Fruit fly (Drosophila melanogaster) whole organism, embryonic: ENCODE data around the gene CG12723.
A peak's percentile ranks its signal among the peaks of the same experiment; 100 is the strongest.

Experiments
- ATbp ChIP-seq: fragments of 200-800 bp; sonication (Bioruptor generic); optimal IDR thresholded peaks from 2 replicates; lab custom pipeline; 2017; ENCODE audit warnings: missing biosample characterization, mild to moderate bottlenecking, missing genetic modification characterization, missing genetic modification reagents
- Atf3 ChIP-seq: fragments of 200-800 bp; sonication (Bioruptor generic); optimal IDR thresholded peaks from 3 replicates; lab custom pipeline; 2016; ENCODE audit warnings: missing biosample characterization, missing genetic modification characterization
- CG11085 ChIP-seq: fragments of 200-800 bp; sonication (Bioruptor generic); IDR thresholded peaks from 2 replicates; pipeline ENCODE4 v1.3.6; 2022; ENCODE audit warnings: missing biosample characterization, missing genetic modification characterization
- CG11560 ChIP-seq: fragments of 200-800 bp; sonication (Bioruptor generic); IDR thresholded peaks from 3 replicates; pipeline ENCODE4 v1.3.6; 2022; ENCODE audit warnings: missing biosample characterization, missing genetic modification characterization
- CG12155 ChIP-seq: fragments of 200-800 bp; sonication (Bioruptor generic); optimal IDR thresholded peaks from 3 replicates; lab custom pipeline; 2016; ENCODE audit warnings: missing biosample characterization, missing genetic modification characterization
- CG1233 ChIP-seq: fragments of 200-800 bp; sonication (Bioruptor generic); optimal IDR thresholded peaks from 4 replicates; lab custom pipeline; 2018; ENCODE audit warnings: missing biosample characterization, mild to moderate bottlenecking, missing genetic modification characterization
- CG15514 ChIP-seq: fragments of 200-800 bp; sonication (Bioruptor generic); optimal IDR thresholded peaks from 3 replicates; lab custom pipeline; 2017; ENCODE audit warnings: missing biosample characterization, missing genetic modification characterization, mild to moderate bottlenecking, moderate library complexity, missing genetic modification reagents
- CG17359 ChIP-seq: fragments of 200-800 bp; sonication (Bioruptor generic); optimal IDR thresholded peaks from 3 replicates; lab custom pipeline; 2018; ENCODE audit warnings: missing biosample characterization, mild to moderate bottlenecking, missing genetic modification characterization, moderate library complexity
- CG17612 ChIP-seq: fragments of 200-800 bp; sonication (Bioruptor generic); IDR thresholded peaks from 2 replicates; pipeline ENCODE4 v1.3.6; 2022; ENCODE audit warnings: missing biosample characterization, missing genetic modification characterization
- CG1792 ChIP-seq: fragments of 200-800 bp; sonication (Bioruptor generic); optimal IDR thresholded peaks from 2 replicates; lab custom pipeline; 2016; ENCODE audit warnings: missing biosample characterization, missing genetic modification characterization
- CG3281 ChIP-seq: fragments of 200-800 bp; sonication (Bioruptor generic); optimal IDR thresholded peaks from 3 replicates; lab custom pipeline; 2017; ENCODE audit warnings: missing biosample characterization, mild to moderate bottlenecking, missing genetic modification characterization
- CG4617 ChIP-seq: fragments of 200-800 bp; sonication (Bioruptor generic); optimal IDR thresholded peaks from 3 replicates; lab custom pipeline; 2016; ENCODE audit warnings: missing biosample characterization, missing genetic modification characterization, borderline replicate concordance
- CG4730 ChIP-seq: fragments of 200-800 bp; sonication (Bioruptor generic); IDR thresholded peaks from 2 replicates; pipeline ENCODE4 v1.3.6; 2022; ENCODE audit warnings: missing biosample characterization, missing genetic modification characterization
- CG6683 ChIP-seq: fragments of 200-800 bp; sonication (Bioruptor generic); optimal IDR thresholded peaks from 2 replicates; lab custom pipeline; 2017; ENCODE audit warnings: missing biosample characterization, mild to moderate bottlenecking, missing genetic modification characterization, missing genetic modification reagents
- CG8290 ChIP-seq, 3 experiments: fragments of 200-800 bp; sonication (Bioruptor generic); optimal IDR thresholded peaks; 2 replicates each; lab custom pipeline; 2016 to 2019; ENCODE audit warnings: missing biosample characterization in 3 of 3, missing genetic modification characterization in 3 of 3, mild to moderate bottlenecking in 2 of 3, moderate library complexity in 1 of 3
- CTCF ChIP-seq: fragments of 200-800 bp; sonication (Bioruptor generic); optimal IDR thresholded peaks from 2 replicates; lab custom pipeline; 2017; ENCODE audit warnings: missing biosample characterization, mild to moderate bottlenecking, missing genetic modification characterization, moderate library complexity
- CrebB ChIP-seq: fragments of 200-800 bp; sonication (Bioruptor generic); optimal IDR thresholded peaks from 3 replicates; lab custom pipeline; 2018; ENCODE audit warnings: missing biosample characterization, mild to moderate bottlenecking, missing genetic modification characterization
- Deaf1 ChIP-seq: fragments of 200-800 bp; optimal IDR thresholded peaks from 3 replicates; lab custom pipeline; 2019; ENCODE audit warnings: missing biosample characterization, mild to moderate bottlenecking, missing genetic modification characterization, moderate library complexity
- Dfd ChIP-seq, 2 experiments: fragments of >200 bp; optimal IDR thresholded peaks; 2 replicates each; lab custom pipeline; 2017; ENCODE audit warnings: missing biosample characterization in 2 of 2, missing genetic modification characterization in 2 of 2
- Dll ChIP-seq: fragments of 200-800 bp; sonication (Bioruptor generic); IDR thresholded peaks from 4 replicates; pipeline ENCODE4 v1.3.6; 2022; ENCODE audit warnings: missing biosample characterization, missing genetic modification characterization; ENCODE audit not compliant: partially characterized antibody
- H2.0 ChIP-seq: fragments of 200-800 bp; sonication (Bioruptor generic); IDR thresholded peaks from 2 replicates; pipeline ENCODE4 v1.3.6; 2022; ENCODE audit warnings: missing biosample characterization, missing genetic modification characterization
- HHEX ChIP-seq: fragments of 200-800 bp; sonication (Bioruptor generic); optimal IDR thresholded peaks from 3 replicates; lab custom pipeline; 2017; ENCODE audit warnings: missing biosample characterization, mild to moderate bottlenecking, missing genetic modification characterization, missing genetic modification reagents
- HLH3B ChIP-seq: fragments of 200-800 bp; sonication (Bioruptor generic); IDR thresholded peaks from 2 replicates; pipeline ENCODE4 v1.3.6; 2022; ENCODE audit warnings: missing biosample characterization, missing genetic modification characterization
- Hr51 ChIP-seq, 2 experiments: fragments of 200-800 bp; sonication (Bioruptor generic); optimal IDR thresholded peaks; 2 replicates in 1 of 2; 3 replicates in 1 of 2; lab custom pipeline; 2016 to 2018; ENCODE audit warnings: missing biosample characterization in 2 of 2, missing genetic modification characterization in 2 of 2, mild to moderate bottlenecking in 1 of 2, moderate library complexity in 1 of 2
- Meics ChIP-seq: fragments of 200-800 bp; sonication (Bioruptor generic); optimal IDR thresholded peaks from 2 replicates; lab custom pipeline; 2017; ENCODE audit warnings: missing biosample characterization, mild to moderate bottlenecking, missing genetic modification characterization
- Myb ChIP-seq: fragments of 200-800 bp; sonication (Bioruptor generic); optimal IDR thresholded peaks from 2 replicates; lab custom pipeline; 2016; ENCODE audit warnings: missing biosample characterization, missing genetic modification characterization
- Nf-YA ChIP-seq: fragments of 200-800 bp; sonication (Bioruptor generic); IDR thresholded peaks from 2 replicates; pipeline ENCODE4 v1.3.6; 2022; ENCODE audit warnings: missing biosample characterization, missing genetic modification characterization
- Opbp ChIP-seq: fragments of 200-800 bp; sonication (Bioruptor generic); IDR thresholded peaks from 3 replicates; pipeline ENCODE4 v1.3.6; 2022; ENCODE audit warnings: missing biosample characterization, missing genetic modification characterization; ENCODE audit not compliant: partially characterized antibody
- Rx ChIP-seq: fragments of 200-800 bp; sonication (Bioruptor generic); IDR thresholded peaks from 2 replicates; pipeline ENCODE4 v1.3.6; 2022; ENCODE audit warnings: missing biosample characterization, missing genetic modification characterization
- Ssrp ChIP-seq: fragments of 200-800 bp; sonication (Bioruptor generic); optimal IDR thresholded peaks from 2 replicates; lab custom pipeline; 2018; ENCODE audit warnings: missing biosample characterization, mild to moderate bottlenecking, missing genetic modification characterization, moderate library complexity
- Xrp1 ChIP-seq: fragments of 200-800 bp; sonication (Bioruptor generic); IDR thresholded peaks from 2 replicates; pipeline ENCODE4 v1.3.6; 2022; ENCODE audit warnings: missing biosample characterization, missing genetic modification characterization
- al ChIP-seq: fragments of 200-800 bp; sonication (Bioruptor generic); IDR thresholded peaks from 2 replicates; pipeline ENCODE4 v1.3.6; 2022; ENCODE audit warnings: missing biosample characterization, missing genetic modification characterization
- ara ChIP-seq: fragments of 200-800 bp; sonication (Bioruptor generic); IDR thresholded peaks from 2 replicates; pipeline ENCODE4 v1.3.6; 2022; ENCODE audit warnings: missing biosample characterization, missing genetic modification characterization
- bsh ChIP-seq, 2 experiments: fragments of 200-800 bp; sonication (Bioruptor generic); optimal IDR thresholded peaks; 2 replicates each; lab custom pipeline; 2017 to 2018; ENCODE audit warnings: mild to moderate bottlenecking in 2 of 2, missing biosample characterization in 2 of 2, missing genetic modification characterization in 2 of 2, moderate library complexity in 1 of 2
- cwo ChIP-seq: fragments of 200-800 bp; sonication (Bioruptor generic); optimal IDR thresholded peaks from 3 replicates; lab custom pipeline; 2017; ENCODE audit warnings: missing biosample characterization, missing genetic modification characterization, mild to moderate bottlenecking, moderate library complexity, missing genetic modification reagents
- dmrt11E ChIP-seq: fragments of 200-800 bp; sonication (Bioruptor generic); optimal IDR thresholded peaks from 3 replicates; lab custom pipeline; 2018; ENCODE audit warnings: missing biosample characterization, mild to moderate bottlenecking, missing genetic modification characterization, moderate library complexity
- fd64A ChIP-seq: fragments of 200-800 bp; sonication (Bioruptor generic); optimal IDR thresholded peaks from 3 replicates; lab custom pipeline; 2018; ENCODE audit warnings: missing biosample characterization, mild to moderate bottlenecking, missing genetic modification characterization
- fru ChIP-seq: fragments of >200 bp; optimal IDR thresholded peaks from 2 replicates; lab custom pipeline; 2017
- h ChIP-seq: fragments of >200 bp; optimal IDR thresholded peaks from 2 replicates; lab custom pipeline; 2017
- ind ChIP-seq: fragments of 200-800 bp; sonication (Bioruptor generic); optimal IDR thresholded peaks from 3 replicates; lab custom pipeline; 2016; ENCODE audit warnings: missing biosample characterization, missing genetic modification characterization
- odd ChIP-seq: fragments of 200-800 bp; sonication (Bioruptor generic); optimal IDR thresholded peaks from 2 replicates; lab custom pipeline; 2017; ENCODE audit warnings: missing biosample characterization, mild to moderate bottlenecking, missing genetic modification characterization
- sc ChIP-seq, 3 experiments: fragments of >200 bp in 2 of 3; fragments of 200-800 bp in 1 of 3; sonication (Bioruptor generic) in 1 of 3; optimal IDR thresholded peaks; 2 replicates in 2 of 3; 3 replicates in 1 of 3; lab custom pipeline; 2017; ENCODE audit warnings: mild to moderate bottlenecking in 1 of 3, missing biosample characterization in 1 of 3, missing genetic modification characterization in 1 of 3, missing genetic modification reagents in 1 of 3
- scrt ChIP-seq: fragments of 200-800 bp; sonication (Bioruptor generic); optimal IDR thresholded peaks from 2 replicates; lab custom pipeline; 2018; ENCODE audit warnings: missing biosample characterization, mild to moderate bottlenecking, missing genetic modification characterization, moderate library complexity
- sima ChIP-seq: fragments of 200-800 bp; sonication (Bioruptor generic); optimal IDR thresholded peaks from 2 replicates; lab custom pipeline; 2016; ENCODE audit warnings: missing biosample characterization, missing genetic modification characterization
- slbo ChIP-seq: fragments of 200-800 bp; sonication (Bioruptor generic); IDR thresholded peaks from 2 replicates; pipeline ENCODE4 v1.3.6; 2022; ENCODE audit warnings: missing biosample characterization, missing genetic modification characterization
- tll ChIP-seq, 2 experiments: fragments of 200-800 bp in 1 of 2; fragments of >200 bp in 1 of 2; sonication (Bioruptor generic) in 1 of 2; optimal IDR thresholded peaks; 2 replicates each; lab custom pipeline; 2017 to 2019; ENCODE audit warnings: missing biosample characterization in 2 of 2, missing genetic modification characterization in 2 of 2, mild to moderate bottlenecking in 1 of 2, moderate library complexity in 1 of 2
- trem ChIP-seq: fragments of 200-800 bp; optimal IDR thresholded peaks from 3 replicates; lab custom pipeline; 2019; ENCODE audit warnings: missing biosample characterization, mild to moderate bottlenecking, missing genetic modification characterization, moderate library complexity
- tup ChIP-seq: fragments of 200-800 bp; sonication (Bioruptor generic); optimal IDR thresholded peaks from 2 replicates; lab custom pipeline; 2016; ENCODE audit warnings: missing biosample characterization, mild to moderate bottlenecking, missing genetic modification characterization, moderate library complexity
- unpg ChIP-seq: fragments of 200-800 bp; sonication (Bioruptor generic); optimal IDR thresholded peaks from 3 replicates; lab custom pipeline; 2018; ENCODE audit warnings: missing biosample characterization, mild to moderate bottlenecking, missing genetic modification characterization, moderate library complexity
- zfh2 ChIP-seq: fragments of 200-800 bp; sonication (Bioruptor generic); optimal IDR thresholded peaks from 2 replicates; lab custom pipeline; 2016; ENCODE audit warnings: missing biosample characterization, missing genetic modification characterization

CG12723 gene

DNA sequence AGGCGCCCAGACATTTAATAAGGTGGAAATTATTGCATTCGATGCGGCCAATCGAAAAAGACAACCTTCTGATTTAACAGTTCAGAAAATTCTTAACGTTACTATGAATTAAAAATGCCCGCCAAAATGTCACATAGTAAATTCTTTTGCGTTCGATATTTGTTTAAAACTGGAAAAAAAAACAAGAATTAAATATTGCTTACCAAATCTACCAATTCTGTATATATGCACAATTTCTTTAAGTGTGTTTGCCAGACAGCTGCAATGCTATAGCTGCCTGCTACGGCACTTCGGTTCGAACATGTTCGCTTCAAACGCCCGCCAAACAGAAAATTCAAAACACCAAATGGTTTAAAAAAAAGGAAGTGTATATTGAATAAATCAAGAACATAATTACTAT is 22.4 kb upstream of the CG12723 start (continued):
- TF ChIP-seq tup (GFP tag; lab: Kevin White, UChicago), result no peak
- no peak for TF ChIP-seq Deaf1 (tag; lab: Kevin White, UChicago)
- peak; percentile 51 for TF ChIP-seq cwo
- TF ChIP-seq fd64A, result no peak
- TF ChIP-seq trem (tag; lab: Kevin White, UChicago), result no peak
- TF ChIP-seq sima (GFP tag; lab: Kevin White, UChicago), result peak; percentile 20
- peak; percentile 58 for TF ChIP-seq HLH3B
- TF ChIP-seq CG17359 (tag; lab: Kevin White, UChicago), result peak; percentile 74
- TF ChIP-seq tll (GFP tag; optimal IDR thresholded peaks at IDR 0.05; lab: Kevin White, UChicago), result no peak
- TF ChIP-seq CG8290 (GFP tag; optimal IDR thresholded peaks at IDR 0.05; lab: Kevin White, UChicago), result peak; percentile 51
- peak in 1 of 2 experiments; percentile 68 for TF ChIP-seq CG8290 (tag; optimal IDR thresholded peaks at IDR 0.05; lab: Kevin White, UChicago)
- TF ChIP-seq scrt, result peak; percentile 30
- peak; percentile 51; the same call in 1 of the 2 replicates for TF ChIP-seq H2.0 (GFP tag; lab: Robert Waterston, UW)
- TF ChIP-seq CG1792 (GFP tag; lab: Kevin White, UChicago), result no peak
- TF ChIP-seq CG15514 (GFP tag; lab: Kevin White, UChicago), result peak; percentile 56
- peak; percentile 61 for TF ChIP-seq ind (GFP tag; lab: Kevin White, UChicago)
- 0 out of 2 replicates have a peak, but pooled peaks have one; percentile 32 for TF ChIP-seq CG17612
- TF ChIP-seq Meics (GFP tag; lab: Kevin White, UChicago), result peak; percentile 63
- TF ChIP-seq dmrt11E (tag; lab: Kevin White, UChicago), result peak; percentile 46
- no peak for TF ChIP-seq fru (lab: Kevin White, UChicago)
- no peak for TF ChIP-seq CG6683 (GFP tag; lab: Kevin White, UChicago)
- peak; percentile 46; the same call in 1 of the 2 replicates for TF ChIP-seq Nf-YA
- peak; percentile 30 for TF ChIP-seq CG1233 (GFP tag; lab: Kevin White, UChicago)
- TF ChIP-seq Rx (GFP tag; lab: Robert Waterston, UW), result peak; percentile 27; the same call in 1 of the 2 replicates
- no peak for TF ChIP-seq Dfd (GFP tag; optimal IDR thresholded peaks at IDR 0.05; lab: Kevin White, UChicago)
- no peak for TF ChIP-seq odd (GFP tag; lab: Kevin White, UChicago)
- TF ChIP-seq CG4730 (GFP tag; lab: Robert Waterston, UW), result peak; percentile 47
- TF ChIP-seq Xrp1 (GFP tag; lab: Robert Waterston, UW), result peak; percentile 76
- no peak for TF ChIP-seq Dll (GFP tag; lab: Robert Waterston, UW)
- TF ChIP-seq h (lab: Kevin White, UChicago), result no peak
- TF ChIP-seq CG11085, result peak; percentile 14; the same call in 1 of the 2 replicates
- peak; percentile 42 for TF ChIP-seq Atf3
- TF ChIP-seq unpg (GFP tag; lab: Kevin White, UChicago), result peak; percentile 69
- peak; percentile 55 for TF ChIP-seq Ssrp (tag; lab: Kevin White, UChicago)
- peak; percentile 1 for TF ChIP-seq CrebB (tag; lab: Kevin White, UChicago)
- no peak for TF ChIP-seq Opbp (GFP tag; lab: Robert Waterston, UW)
- no peak; the same call in 1 of the 2 replicates for TF ChIP-seq ara (GFP tag; lab: Robert Waterston, UW)
- TF ChIP-seq sc (optimal IDR thresholded peaks at IDR 0.05; lab: Kevin White, UChicago), result no peak
- peak; percentile 24 for TF ChIP-seq sc (GFP tag; optimal IDR thresholded peaks at IDR 0.05; lab: Kevin White, UChicago)
- TF ChIP-seq HHEX (GFP tag; lab: Kevin White, UChicago), result peak; percentile 48
- TF ChIP-seq Myb (GFP tag; lab: Kevin White, UChicago), result peak; percentile 42
- TF ChIP-seq zfh2 (GFP tag; lab: Kevin White, UChicago), result peak; percentile 46
- TF ChIP-seq bsh (GFP tag; optimal IDR thresholded peaks at IDR 0.05; lab: Kevin White, UChicago), result peak in 1 of 2 experiments; percentile 75
- peak; percentile 26; the same call in 1 of the 2 replicates for TF ChIP-seq al
- peak; percentile 28 to 72 for TF ChIP-seq Hr51 (GFP tag; optimal IDR thresholded peaks at IDR 0.05; lab: Kevin White, UChicago)
- TF ChIP-seq slbo (GFP tag; lab: Robert Waterston, UW), result peak; percentile 76
- TF ChIP-seq CTCF (GFP tag; lab: Kevin White, UChicago), result no peak
- no peak for TF ChIP-seq CG4617 (GFP tag; lab: Kevin White, UChicago)
- peak; percentile 41 for TF ChIP-seq ATbp
- TF ChIP-seq CG11560, result no peak; the same call in 2 of the 3 replicates
- peak; percentile 52 for TF ChIP-seq CG3281 (GFP tag; lab: Kevin White, UChicago)
- peak; percentile 62 for TF ChIP-seq CG12155 (GFP tag; lab: Kevin White, UChicago)
